Worm (Caenorhabditis elegans) whole organism, young adult: ENCODE results near the gene cogc-6.

ENCODE experiments used
- B0035.1 ChIP-seq: sonication (generic microtip); optimal IDR thresholded peaks from 2 replicates; lab custom pipeline; 2016; ENCODE audit warnings: missing genetic modification characterization, mild to moderate bottlenecking, missing compliant biosample characterization, missing genotype, missing genetic modification reagents
- B0336.3 ChIP-seq: fragments of 200-800 bp; sonication (Bioruptor generic); IDR thresholded peaks from 2 replicates; pipeline ENCODE4 v1.3.6; 2022; ENCODE audit warnings: missing genetic modification characterization, missing compliant biosample characterization
- C17E4.6 ChIP-seq: fragments of 200-800 bp; sonication (Bioruptor generic); IDR thresholded peaks from 2 replicates; pipeline ENCODE4 v1.3.6; 2022; ENCODE audit warnings: missing genetic modification reagents, missing genetic modification characterization, missing compliant biosample characterization
- D2030.7 ChIP-seq: fragments of 200-800 bp; sonication (Bioruptor generic); IDR thresholded peaks from 2 replicates; pipeline ENCODE4 v1.3.6; 2022; ENCODE audit warnings: missing genetic modification reagents, missing genetic modification characterization, missing compliant biosample characterization
- F33H1.4 ChIP-seq: fragments of 200-800 bp; sonication (Bioruptor generic); IDR thresholded peaks from 2 replicates; pipeline ENCODE4 v1.3.6; 2022; ENCODE audit warnings: missing genetic modification reagents, missing genetic modification characterization, missing compliant biosample characterization
- F37B4.10 ChIP-seq: fragments of 200-800 bp; sonication (Bioruptor generic); IDR thresholded peaks from 2 replicates; pipeline ENCODE4 v1.3.6; 2022; ENCODE audit warnings: missing genetic modification characterization, missing compliant biosample characterization
- F55B11.4 ChIP-seq: sonication (generic microtip); optimal IDR thresholded peaks from 2 replicates; lab custom pipeline; 2016; ENCODE audit warnings: missing compliant biosample characterization, missing genetic modification characterization, borderline replicate concordance; ENCODE audit not compliant: insufficient read depth
- K11D2.4 ChIP-seq: fragments of 200-800 bp; sonication (Bioruptor generic); IDR thresholded peaks from 2 replicates; pipeline ENCODE4 v1.3.6; 2022; ENCODE audit warnings: missing genetic modification reagents, missing genetic modification characterization, missing compliant biosample characterization
- T07F8.4 ChIP-seq: sonication (generic microtip); optimal IDR thresholded peaks from 2 replicates; lab custom pipeline; 2016; ENCODE audit warnings: mild to moderate bottlenecking, missing genetic modification characterization, moderate library complexity, missing compliant biosample characterization
- Y53F4B.3 ChIP-seq: fragments of 200-800 bp; sonication (Bioruptor generic); IDR thresholded peaks from 2 replicates; pipeline ENCODE4 v1.3.6; 2022; ENCODE audit warnings: missing genetic modification reagents, missing genetic modification characterization, missing compliant biosample characterization
- Y67H2A.10 ChIP-seq: fragments of 200-800 bp; sonication (Bioruptor generic); conservative IDR thresholded peaks from 2 replicates; pipeline ENCODE4 v1.3.6; 2022; ENCODE audit warnings: missing genetic modification reagents, missing genetic modification characterization, missing compliant biosample characterization
- ZK185.1 ChIP-seq: sonication (generic microtip); optimal IDR thresholded peaks from 2 replicates; lab custom pipeline; 2016; ENCODE audit warnings: mild to moderate bottlenecking, missing genetic modification characterization, missing compliant biosample characterization; ENCODE audit not compliant: poor library complexity, severe bottlenecking
- atf-7 ChIP-seq: sonication (generic microtip); optimal IDR thresholded peaks from 2 replicates; lab custom pipeline; 2017; ENCODE audit warnings: mild to moderate bottlenecking, missing genetic modification characterization, missing compliant biosample characterization
- athp-1 ChIP-seq: sonication (generic microtip); optimal IDR thresholded peaks from 2 replicates; lab custom pipeline; 2017; ENCODE audit warnings: mild to moderate bottlenecking, missing genetic modification characterization, missing compliant biosample characterization
- ccch-3 ChIP-seq: fragments of 200-800 bp; sonication (Bioruptor generic); optimal IDR thresholded peaks from 2 replicates; lab custom pipeline; 2018; ENCODE audit warnings: mild to moderate bottlenecking, missing genetic modification characterization, missing compliant biosample characterization
- ceh-100 ChIP-seq: fragments of 200-800 bp; sonication (Bioruptor generic); IDR thresholded peaks from 2 replicates; pipeline ENCODE4 v1.3.6; 2022; ENCODE audit warnings: missing genetic modification reagents, missing genetic modification characterization, missing compliant biosample characterization
- die-1 ChIP-seq: sonication (generic microtip); optimal IDR thresholded peaks from 2 replicates; lab custom pipeline; 2016; ENCODE audit warnings: missing genotype, mild to moderate bottlenecking, missing genetic modification characterization, missing compliant biosample characterization
- egrh-3 ChIP-seq: fragments of 200-800 bp; sonication (Bioruptor generic); IDR thresholded peaks from 2 replicates; pipeline ENCODE4 v1.3.6; 2022; ENCODE audit warnings: missing genetic modification reagents, missing genetic modification characterization, missing compliant biosample characterization
- ekl-4 ChIP-seq: fragments of 200-800 bp; sonication (Bioruptor generic); IDR thresholded peaks from 2 replicates; pipeline ENCODE4 v1.3.6; 2022; ENCODE audit warnings: missing genetic modification reagents, missing genetic modification characterization, missing compliant biosample characterization
- fkh-3 ChIP-seq: sonication (generic microtip); optimal IDR thresholded peaks from 2 replicates; lab custom pipeline; 2016; ENCODE audit warnings: mild to moderate bottlenecking, missing genetic modification characterization, missing compliant biosample characterization
- gei-17 ChIP-seq: fragments of 200-800 bp; sonication (Bioruptor generic); optimal IDR thresholded peaks from 2 replicates; lab custom pipeline; 2018; ENCODE audit warnings: mild to moderate bottlenecking, missing genetic modification characterization, missing compliant biosample characterization
- him-1 ChIP-seq: sonication (generic microtip); optimal IDR thresholded peaks from 2 replicates; lab custom pipeline; 2016; ENCODE audit warnings: missing genotype, missing genetic modification reagents, missing genetic modification characterization, missing compliant biosample characterization
- hlh-12 ChIP-seq: sonication (generic microtip); optimal IDR thresholded peaks from 2 replicates; lab custom pipeline; 2016; ENCODE audit warnings: missing genetic modification characterization, missing compliant biosample characterization
- hrde-1 ChIP-seq: sonication (generic microtip); optimal IDR thresholded peaks from 2 replicates; lab custom pipeline; 2016; ENCODE audit warnings: missing genetic modification characterization, mild to moderate bottlenecking, missing compliant biosample characterization, moderate library complexity, missing genotype, missing genetic modification reagents, borderline replicate concordance
- hsf-1 ChIP-seq: fragments of 200-800 bp; sonication (Bioruptor generic); IDR thresholded peaks from 2 replicates; pipeline ENCODE4 v1.3.6; 2022; ENCODE audit warnings: missing genetic modification reagents, missing genetic modification characterization, missing compliant biosample characterization
- lag-1 ChIP-seq: fragments of 200-800 bp; sonication (Bioruptor generic); IDR thresholded peaks from 2 replicates; pipeline ENCODE4 v1.3.6; 2022; ENCODE audit warnings: missing genetic modification reagents, missing genetic modification characterization, missing compliant biosample characterization
- lin-26 ChIP-seq: fragments of 200-800 bp; sonication (Bioruptor generic); IDR thresholded peaks from 2 replicates; pipeline ENCODE4 v1.3.6; 2022; ENCODE audit warnings: missing genetic modification reagents, missing genetic modification characterization, missing compliant biosample characterization
- lin-35 ChIP-seq, 3 experiments: fragments of 150-350 bp in 2 of 3; sonication (generic microtip) in 1 of 3; optimal IDR thresholded peaks; 2 replicates each; lab custom pipeline; 2014 to 2018; ENCODE audit warnings: missing biosample characterization in 3 of 3, missing genetic modification characterization in 3 of 3, missing genetic modification reagents in 3 of 3
- lin-40 ChIP-seq: sonication (generic microtip); optimal IDR thresholded peaks from 2 replicates; lab custom pipeline; 2016; ENCODE audit warnings: missing genetic modification characterization, mild to moderate bottlenecking, missing compliant biosample characterization, missing genotype, missing genetic modification reagents
- lir-1 ChIP-seq: fragments of 200-800 bp; sonication (Bioruptor generic); conservative IDR thresholded peaks from 2 replicates; pipeline ENCODE4 v1.3.6; 2022; ENCODE audit warnings: missing genetic modification reagents, missing genetic modification characterization, missing compliant biosample characterization
- lsl-1 ChIP-seq: fragments of 200-800 bp; sonication (Bioruptor generic); optimal IDR thresholded peaks from 2 replicates; lab custom pipeline; 2018; ENCODE audit warnings: mild to moderate bottlenecking, missing genetic modification characterization, moderate library complexity, missing compliant biosample characterization
- madf-10 ChIP-seq: sonication (generic microtip); optimal IDR thresholded peaks from 2 replicates; lab custom pipeline; 2016; ENCODE audit warnings: mild to moderate bottlenecking, missing genetic modification characterization, missing compliant biosample characterization
- madf-6 ChIP-seq: fragments of 200-800 bp; sonication (Bioruptor generic); IDR thresholded peaks from 2 replicates; pipeline ENCODE4 v1.3.6; 2022; ENCODE audit warnings: missing genetic modification reagents, missing genetic modification characterization, missing compliant biosample characterization
- mcd-1 ChIP-seq: fragments of 200-800 bp; sonication (Bioruptor generic); IDR thresholded peaks from 2 replicates; pipeline ENCODE4 v1.3.6; 2022; ENCODE audit warnings: missing genetic modification reagents, missing genetic modification characterization, missing compliant biosample characterization
- mxl-1 ChIP-seq: sonication (generic microtip); optimal IDR thresholded peaks from 2 replicates; lab custom pipeline; 2016; ENCODE audit warnings: missing genetic modification characterization, missing compliant biosample characterization
- nfya-1 ChIP-seq: sonication (generic microtip); optimal IDR thresholded peaks from 2 replicates; lab custom pipeline; 2017; ENCODE audit warnings: antibody characterized with exemption, missing compliant biosample characterization, missing genetic modification characterization, borderline replicate concordance; ENCODE audit not compliant: insufficient read depth
- nfya-2 ChIP-seq: fragments of 200-800 bp; sonication (Bioruptor generic); IDR thresholded peaks from 2 replicates; pipeline ENCODE4 v1.3.6; 2022; ENCODE audit warnings: missing genetic modification reagents, missing genetic modification characterization, missing compliant biosample characterization
- nfyb-1 ChIP-seq: fragments of 200-800 bp; sonication (Bioruptor generic); IDR thresholded peaks from 2 replicates; pipeline ENCODE4 v1.3.6; 2022; ENCODE audit warnings: missing genetic modification reagents, missing genetic modification characterization, missing compliant biosample characterization
- nhr-120 ChIP-seq: fragments of 200-800 bp; sonication (Bioruptor generic); IDR thresholded peaks from 2 replicates; pipeline ENCODE4 v1.3.6; 2022; ENCODE audit warnings: missing genetic modification characterization, missing compliant biosample characterization
- pha-4 ChIP-seq: fragments of 150-350 bp; sonication (generic microtip); optimal IDR thresholded peaks from 2 replicates; lab custom pipeline; 2014; ENCODE audit warnings: missing biosample characterization, missing genetic modification reagents, missing genetic modification characterization
- rcor-1 ChIP-seq: fragments of 200-800 bp; sonication (Bioruptor generic); IDR thresholded peaks from 2 replicates; pipeline ENCODE4 v1.3.6; 2022; ENCODE audit warnings: missing genetic modification reagents, missing genetic modification characterization, missing compliant biosample characterization
- somi-1 ChIP-seq: fragments of 200-800 bp; sonication (Bioruptor generic); optimal IDR thresholded peaks from 2 replicates; lab custom pipeline; 2018; ENCODE audit warnings: mild to moderate bottlenecking, missing genetic modification characterization, missing compliant biosample characterization
- tbp1 ChIP-seq: fragments of 200-800 bp; sonication (Bioruptor generic); optimal IDR thresholded peaks from 2 replicates; lab custom pipeline; 2018; ENCODE audit warnings: mild to moderate bottlenecking, missing genetic modification characterization, missing compliant biosample characterization
- unc-130 ChIP-seq: sonication (generic microtip); optimal IDR thresholded peaks from 2 replicates; lab custom pipeline; 2016; ENCODE audit warnings: missing genetic modification reagents, missing genetic modification characterization, missing compliant biosample characterization
- unc-62 ChIP-seq: fragments of 150-350 bp; optimal IDR thresholded peaks from 2 replicates; lab custom pipeline; 2014; ENCODE audit warnings: missing biosample characterization, missing genetic modification reagents, missing genetic modification characterization
- zfh-2 ChIP-seq: fragments of 200-800 bp; sonication (Bioruptor generic); conservative IDR thresholded peaks from 2 replicates; pipeline ENCODE4 v1.3.6; 2022; ENCODE audit warnings: missing genetic modification reagents, missing genetic modification characterization, missing compliant biosample characterization
- ztf-3 ChIP-seq: fragments of 200-800 bp; sonication (Bioruptor generic); optimal IDR thresholded peaks from 2 replicates; lab custom pipeline; 2018; ENCODE audit warnings: mild to moderate bottlenecking, missing genetic modification characterization, missing compliant biosample characterization

The cogc-6 gene

ce11 chrV:8230056-8230455 is 8.9 kb upstream of the cogc-6 start (continued):
- TF ChIP-seq egrh-3 (no peak), nfya-2 (GFP tag; lab: Robert Waterston, UW) (no peak), F33H1.4 (GFP tag; lab: Robert Waterston, UW) (no peak), ccch-3 (no peak), rcor-1 (no peak), hrde-1 (tag; lab: Kevin White, UChicago) (no peak), nfya-1 (no peak), die-1 (peak; percentile 56), mcd-1 (GFP tag; lab: Robert Waterston, UW) (0 out of 2 replicates have a peak, but pooled peaks have one; percentile 25), ekl-4 (GFP tag; lab: Robert Waterston, UW) (no peak), ZK185.1 (tag; lab: Kevin White, UChicago) (peak; percentile 65), unc-130 (GFP tag; lab: Kevin White, UChicago) (no peak), F37B4.10 (no peak), athp-1 (tag; lab: Kevin White, UChicago) (no peak), gei-17 (GFP tag; lab: Kevin White, UChicago) (no peak), K11D2.4 (GFP tag; lab: Robert Waterston, UW) (no peak), Y67H2A.10 (GFP tag; lab: Robert Waterston, UW) (no peak), fkh-3 (tag; lab: Kevin White, UChicago) (no peak), lin-35 (GFP tag; optimal IDR thresholded peaks at IDR 0.05; lab: Kevin White, UChicago) (no peak), lsl-1 (GFP tag; lab: Kevin White, UChicago) (peak; percentile 0), madf-10 (tag; lab: Kevin White, UChicago) (no peak), nfyb-1 (GFP tag; lab: Robert Waterston, UW) (no peak), mxl-1 (tag; lab: Kevin White, UChicago) (no peak), D2030.7 (GFP tag; lab: Robert Waterston, UW) (no peak), T07F8.4 (tag; lab: Kevin White, UChicago) (no peak), somi-1 (GFP tag; lab: Kevin White, UChicago) (no peak), him-1 (tag; lab: Kevin White, UChicago) (peak; percentile 78), madf-6 (GFP tag; lab: Robert Waterston, UW) (peak; percentile 53; the same call in 1 of the 2 replicates), ztf-3 (no peak)

- TF ChIP-seq B0035.1 (no peak), ZK185.1 (tag; lab: Kevin White, UChicago) (peak; percentile 89), lir-1 (GFP tag; lab: Robert Waterston, UW) (peak; percentile 70; the same call in 1 of the 2 replicates), pha-4 (no peak), Y53F4B.3 (peak; percentile 72), hsf-1 (GFP tag; lab: Robert Waterston, UW) (peak; percentile 92), egrh-3 (peak; percentile 70), nhr-120 (GFP tag; lab: Robert Waterston, UW) (no peak), lin-35 (GFP tag; optimal IDR thresholded peaks at IDR 0.05; lab: Kevin White, UChicago) (peak in 2 of 3 experiments; percentile 31 to 75), zfh-2 (GFP tag; lab: Robert Waterston, UW) (peak; percentile 75), atf-7 (tag; lab: Kevin White, UChicago) (peak; percentile 67), tbp1 (peak; percentile 84), athp-1 (tag; lab: Kevin White, UChicago) (peak; percentile 40), lag-1 (GFP tag; lab: Robert Waterston, UW) (no peak), hlh-12 (tag; lab: Kevin White, UChicago) (no peak), unc-62 (GFP tag; lab: Kevin White, UChicago) (no peak), ceh-100 (GFP tag; lab: Robert Waterston, UW) (peak; percentile 92), F33H1.4 (GFP tag; lab: Robert Waterston, UW) (peak; percentile 71), B0336.3 (GFP tag; lab: Robert Waterston, UW) (peak; percentile 96), hrde-1 (tag; lab: Kevin White, UChicago) (peak; percentile 90), gei-17 (GFP tag; lab: Kevin White, UChicago) (peak; percentile 55), him-1 (tag; lab: Kevin White, UChicago) (peak; percentile 99), F55B11.4 (no peak), fkh-3 (tag; lab: Kevin White, UChicago) (peak; percentile 54), lin-26 (peak; percentile 59; the same call in 1 of the 2 replicates), somi-1 (GFP tag; lab: Kevin White, UChicago) (peak; percentile 80), C17E4.6 (peak; percentile 83), lin-40 (peak; percentile 84)
Measured at ce11 chrV:8228712-8229119, 7.6 kb upstream of the cogc-6 start.
